Worm (Caenorhabditis elegans) whole organism, late embryonic: ENCODE measurements around the gene F17E9.4.

Source experiments
- T23F11.4 ChIP-seq: fragments of 200-800 bp; sonication (Bioruptor generic); optimal IDR thresholded peaks from 2 replicates; lab custom pipeline; 2018; ENCODE audit warnings: mild to moderate bottlenecking, missing genetic modification characterization, missing compliant biosample characterization
- Y22D7AL.16 ChIP-seq: sonication (generic microtip); optimal IDR thresholded peaks from 2 replicates; lab custom pipeline; 2016; ENCODE audit warnings: missing genetic modification characterization, missing compliant biosample characterization
- ama-1 ChIP-seq: fragments of 150-350 bp; optimal IDR thresholded peaks from 2 replicates; lab custom pipeline; 2014
- ceh-2 ChIP-seq: sonication (generic microtip); optimal IDR thresholded peaks from 2 replicates; lab custom pipeline; 2016; ENCODE audit warnings: missing genotype, missing genetic modification characterization, missing compliant biosample characterization
- ceh-34 ChIP-seq: sonication (generic microtip); optimal IDR thresholded peaks from 2 replicates; lab custom pipeline; 2016; ENCODE audit warnings: mild to moderate bottlenecking, missing genetic modification characterization, missing compliant biosample characterization
- dve-1 ChIP-seq: sonication (generic microtip); optimal IDR thresholded peaks from 2 replicates; lab custom pipeline; 2017; ENCODE audit warnings: antibody characterized with exemption, mild to moderate bottlenecking, missing genetic modification characterization, missing compliant biosample characterization
- elt-2 ChIP-seq: sonication (generic microtip); optimal IDR thresholded peaks from 2 replicates; lab custom pipeline; 2016; ENCODE audit warnings: missing genetic modification reagents, missing genetic modification characterization, missing compliant biosample characterization
- hlh-6 ChIP-seq: sonication (generic microtip); optimal IDR thresholded peaks from 2 replicates; lab custom pipeline; 2016; ENCODE audit warnings: missing genotype, missing genetic modification characterization, missing compliant biosample characterization
- lim-6 ChIP-seq: sonication (generic microtip); optimal IDR thresholded peaks from 2 replicates; lab custom pipeline; 2016; ENCODE audit warnings: missing genetic modification characterization, missing compliant biosample characterization
- nfya-1 ChIP-seq: sonication (generic microtip); optimal IDR thresholded peaks from 2 replicates; lab custom pipeline; 2017; ENCODE audit warnings: missing genetic modification characterization, mild to moderate bottlenecking, missing compliant biosample characterization, antibody characterized with exemption, moderate library complexity
- pag-3 ChIP-seq: sonication (generic microtip); optimal IDR thresholded peaks from 2 replicates; lab custom pipeline; 2016; ENCODE audit warnings: missing compliant biosample characterization, missing genetic modification characterization, borderline replicate concordance
- pqm-1 ChIP-seq: sonication (generic microtip); optimal IDR thresholded peaks from 2 replicates; lab custom pipeline; 2016; ENCODE audit warnings: missing genetic modification characterization, missing compliant biosample characterization
- sox-4 ChIP-seq: sonication (generic microtip); optimal IDR thresholded peaks from 2 replicates; lab custom pipeline; 2017; ENCODE audit warnings: mild to moderate bottlenecking, missing genetic modification characterization, inconsistent platforms, missing compliant biosample characterization
- unc-86 ChIP-seq: sonication (generic microtip); optimal IDR thresholded peaks from 2 replicates; lab custom pipeline; 2016; ENCODE audit warnings: missing genetic modification characterization, missing compliant biosample characterization

DNA sequence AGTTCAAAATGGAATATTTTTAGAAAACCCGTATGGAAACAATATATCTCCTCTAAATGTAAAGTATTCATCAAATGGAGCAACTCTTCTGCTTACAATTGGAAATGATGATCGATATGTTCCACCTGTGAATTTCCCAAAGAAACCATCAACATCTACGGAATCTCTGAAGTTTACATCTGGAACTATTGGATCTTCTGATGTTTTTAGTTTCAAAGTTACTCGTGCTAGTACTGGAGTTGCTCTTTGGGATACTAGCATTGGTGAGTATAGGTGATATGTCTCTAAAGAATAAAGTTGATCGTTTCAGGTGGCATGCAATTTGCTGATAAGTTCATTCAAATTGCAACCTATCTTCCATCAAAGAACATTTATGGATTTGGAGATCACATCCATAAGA lies 19.7 kb downstream of the F17E9.4 start:
- TF ChIP-seq unc-86 (tag; lab: Kevin White, UChicago) (no peak), dve-1 (tag; lab: Kevin White, UChicago) (no peak), sox-4 (no peak), ama-1 (lab: Kevin White, UChicago) (no peak), lim-6 (tag; lab: Kevin White, UChicago) (no peak), hlh-6 (tag; lab: Kevin White, UChicago) (no peak), pqm-1 (no peak), pag-3 (tag; lab: Kevin White, UChicago) (no peak), nfya-1 (tag; lab: Kevin White, UChicago) (no peak), elt-2 (tag; lab: Kevin White, UChicago) (no peak), T23F11.4 (GFP tag; lab: Kevin White, UChicago) (no peak), ceh-34 (tag; lab: Kevin White, UChicago) (no peak), Y22D7AL.16 (tag; lab: Kevin White, UChicago) (no peak), ceh-2 (tag; lab: Kevin White, UChicago) (no peak)
